Worm (Caenorhabditis elegans) whole organism, midembryonic: ENCODE results near the gene F25G6.9.

ENCODE experiments used
- T22C8.4 ChIP-seq: fragments of 200-800 bp; sonication (Bioruptor generic); IDR thresholded peaks from 2 replicates; pipeline ENCODE4 v1.3.6; 2022; ENCODE audit warnings: missing genetic modification characterization, missing compliant biosample characterization
- flt-1 ChIP-seq: fragments of 200-800 bp; sonication (Bioruptor generic); IDR thresholded peaks from 2 replicates; pipeline ENCODE4 v1.3.6; 2022; ENCODE audit warnings: missing genetic modification characterization, missing compliant biosample characterization
- klf-2 ChIP-seq: fragments of 200-800 bp; sonication (Bioruptor generic); conservative IDR thresholded peaks from 2 replicates; pipeline ENCODE4 v1.3.6; 2022; ENCODE audit warnings: missing genetic modification reagents, missing genetic modification characterization, missing compliant biosample characterization
- med-1 ChIP-seq: sonication (generic microtip); optimal IDR thresholded peaks from 2 replicates; lab custom pipeline; 2017; ENCODE audit warnings: missing genetic modification characterization, mild to moderate bottlenecking, missing compliant biosample characterization, antibody characterized with exemption, missing genetic modification reagents; ENCODE audit not compliant: insufficient read depth
- ref-1 ChIP-seq: fragments of 200-800 bp; sonication (Bioruptor generic); conservative IDR thresholded peaks from 2 replicates; pipeline ENCODE4 v1.3.6; 2022; ENCODE audit warnings: missing genetic modification reagents, missing genetic modification characterization, missing compliant biosample characterization
- tab-1 ChIP-seq: fragments of 200-800 bp; sonication (Bioruptor generic); IDR thresholded peaks from 2 replicates; pipeline ENCODE4 v1.3.6; 2022; ENCODE audit warnings: missing genetic modification characterization, missing compliant biosample characterization
- ztf-23 ChIP-seq: fragments of 200-800 bp; sonication (Bioruptor generic); IDR thresholded peaks from 2 replicates; pipeline ENCODE4 v1.3.6; 2022; ENCODE audit warnings: missing genetic modification reagents, missing genetic modification characterization, missing compliant biosample characterization
- ztf-29 ChIP-seq: fragments of 200-800 bp; sonication (Bioruptor generic); IDR thresholded peaks from 2 replicates; pipeline ENCODE4 v1.3.6; 2022; ENCODE audit warnings: missing genetic modification reagents, missing genetic modification characterization, missing compliant biosample characterization

ce11 chrV:8565075-8565474 is 4.7 kb downstream of the F25G6.9 start, which contains the start of gene F25G6.8:
- no peak for TF ChIP-seq ztf-23
- TF ChIP-seq klf-2 (GFP tag; lab: Robert Waterston, UW), result no peak
- TF ChIP-seq tab-1, result no peak
- no peak for TF ChIP-seq med-1 (GFP tag; lab: Kevin White, UChicago)
- TF ChIP-seq ztf-29 (GFP tag; lab: Robert Waterston, UW), result no peak
- TF ChIP-seq T22C8.4, result no peak
- no peak for TF ChIP-seq flt-1 (GFP tag; lab: Robert Waterston, UW)
- no peak for TF ChIP-seq ref-1 (GFP tag; lab: Robert Waterston, UW)
